Worm (Caenorhabditis elegans): ENCODE data around the gene rpl-35.
A peak's percentile ranks its signal among the peaks of the same experiment; 100 is the strongest.

Gene rpl-35

ce11 chrIII:7832473-7832872 lies 22.5 kb upstream of the rpl-35 start:
- TF ChIP-seq dpl-1 (GFP tag; optimal IDR thresholded peaks at IDR 0.05) (no peak), Y75B8A.6 (GFP tag; IDR thresholded peaks at IDR 0.05) (no peak), spr-1 (tag; optimal IDR thresholded peaks at IDR 0.05) (no peak), F26F4.8 (GFP tag; conservative IDR thresholded peaks at IDR 0.05) (no peak), ZK546.5 (tag; optimal IDR thresholded peaks at IDR 0.05) (no peak), pqm-1 (tag; optimal IDR thresholded peaks at IDR 0.05) (no peak), lsy-2 (tag; optimal IDR thresholded peaks at IDR 0.05) (no peak), zfp-3 (GFP tag; conservative IDR thresholded peaks at IDR 0.05) (no peak), mxl-2 (GFP tag; conservative IDR thresholded peaks at IDR 0.05) (no peak), Y105C5A.15 (GFP tag; IDR thresholded peaks at IDR 0.05) (no peak)

ce11 chrIII:7834848-7835247 lies 20.1 kb upstream of the rpl-35 start:
- no peak for TF ChIP-seq dve-1 (tag; optimal IDR thresholded peaks at IDR 0.05; ENCODE audit: insufficient read depth)
- no peak for TF ChIP-seq lin-15B (tag; optimal IDR thresholded peaks at IDR 0.05)
- TF ChIP-seq fkh-10 (GFP tag; optimal IDR thresholded peaks at IDR 0.05): no peak
- TF ChIP-seq zfp-2 (tag; optimal IDR thresholded peaks at IDR 0.05): no peak
- TF ChIP-seq lin-13 (GFP tag; optimal IDR thresholded peaks at IDR 0.05): no peak
- TF ChIP-seq mdt-29 (GFP tag; IDR thresholded peaks at IDR 0.05): no peak
- TF ChIP-seq egl-27 (tag; optimal IDR thresholded peaks at IDR 0.05): no peak
- no peak for TF ChIP-seq mxl-2 (GFP tag; conservative IDR thresholded peaks at IDR 0.05)

ce11 chrIII:7835684-7836083 lies 19.2 kb upstream of the rpl-35 start:
- TF ChIP-seq lin-1 (GFP tag; IDR thresholded peaks at IDR 0.05) (no peak), unc-62 (GFP tag; optimal IDR thresholded peaks at IDR 0.05 in 1 of 2) (peak in 1 of 2 experiments; percentile 13), unc-62 (tag; optimal IDR thresholded peaks at IDR 0.05) (no peak)

ce11 chrIII:7837567-7837966 lies 17.4 kb upstream of the rpl-35 start:
- TF ChIP-seq fos-1 (tag; optimal IDR thresholded peaks at IDR 0.05): no peak
- TF ChIP-seq set-16 (GFP tag; IDR thresholded peaks at IDR 0.05): no peak
- no peak for TF ChIP-seq Y48G9A.11 (GFP tag; IDR thresholded peaks at IDR 0.05)
- TF ChIP-seq duxl-1 (tag; optimal IDR thresholded peaks at IDR 0.05; ENCODE audit: poor library complexity): no peak
- no peak for TF ChIP-seq Y75B8A.6 (GFP tag; IDR thresholded peaks at IDR 0.05)
- no peak for TF ChIP-seq daf-16 (GFP tag; optimal IDR thresholded peaks at IDR 0.05)
- no peak for TF ChIP-seq daf-16 (tag; optimal IDR thresholded peaks at IDR 0.05)
- no peak for TF ChIP-seq zip-11 (GFP tag; IDR thresholded peaks at IDR 0.05)
- TF ChIP-seq hif-1 (tag; optimal IDR thresholded peaks at IDR 0.05): no peak
- no peak for TF ChIP-seq attf-4 (tag; optimal IDR thresholded peaks at IDR 0.05)
- no peak for TF ChIP-seq nhr-11 (tag; optimal IDR thresholded peaks at IDR 0.05)
- TF ChIP-seq egl-27 (tag; optimal IDR thresholded peaks at IDR 0.05): no peak
- no peak for TF ChIP-seq nhr-111 (GFP tag; optimal IDR thresholded peaks at IDR 0.05)
- TF ChIP-seq mes-2 (tag; optimal IDR thresholded peaks at IDR 0.05; ENCODE audit: poor library complexity, severe bottlenecking): no peak

- TF ChIP-seq ceh-62 (tag; optimal IDR thresholded peaks at IDR 0.05) (no peak), lsy-2 (tag; optimal IDR thresholded peaks at IDR 0.05) (no peak), daf-19 (GFP tag; conservative IDR thresholded peaks at IDR 0.05) (no peak), ceh-82 (tag; optimal IDR thresholded peaks at IDR 0.05) (no peak), spr-1 (tag; optimal IDR thresholded peaks at IDR 0.05) (no peak), egl-43 (GFP tag; IDR thresholded peaks at IDR 0.05) (no peak), tra-1 (GFP tag; IDR thresholded peaks at IDR 0.05) (no peak)
Measured at ce11 chrIII:7838907-7839642, 15.9 kb upstream of the rpl-35 start, which contains the start of gene ceh-23. Gene ceh-23 (plus strand): TSS chrIII:7839592.

All from whole organism, L4 larva.